Worm (Caenorhabditis elegans): Measurements from ENCODE around the gene F20A1.4.

F20A1.4 gene

ce11 chrV:7047512-7047911 lies 25.8 kb upstream of the F20A1.4 start, which contains the start of gene F20A1.8:
F20A1.8 (minus strand) TSS chrV:7047612.
- TF ChIP-seq tbx-2 (tag; optimal IDR thresholded peaks at IDR 0.05) (no peak), lin-13 (GFP tag; optimal IDR thresholded peaks at IDR 0.05) (no peak), snpc-4 (tag; optimal IDR thresholded peaks at IDR 0.05) (no peak), grh-1 (GFP tag; IDR thresholded peaks at IDR 0.05) (no peak), nhr-19 (GFP tag; conservative IDR thresholded peaks at IDR 0.05) (no peak), ceh-8 (GFP tag; optimal IDR thresholded peaks at IDR 0.05) (no peak), unc-30 (tag; optimal IDR thresholded peaks at IDR 0.05) (no peak), hlh-4 (tag; optimal IDR thresholded peaks at IDR 0.05) (no peak), lir-3 (tag; optimal IDR thresholded peaks at IDR 0.05; ENCODE audit: poor library complexity) (no peak), nhr-47 (tag; optimal IDR thresholded peaks at IDR 0.05) (no peak), mdl-1 (tag; optimal IDR thresholded peaks at IDR 0.05) (no peak), snu-23 (GFP tag; optimal IDR thresholded peaks at IDR 0.05) (no peak), C16A3.4 (tag; optimal IDR thresholded peaks at IDR 0.05) (no peak), egl-13 (tag; optimal IDR thresholded peaks at IDR 0.05) (no peak)

ce11 chrV:7046005-7046404 lies 24.3 kb upstream of the F20A1.4 start, which contains the start of gene F20A1.2:
F20A1.2 (plus strand) TSS chrV:7046305.
- TF ChIP-seq efl-3 (GFP tag; optimal IDR thresholded peaks at IDR 0.05): no peak
- TF ChIP-seq dpl-1 (GFP tag; optimal IDR thresholded peaks at IDR 0.05): no peak
- TF ChIP-seq nhr-237 (tag; optimal IDR thresholded peaks at IDR 0.05): no peak
- TF ChIP-seq xbp-1 (tag; optimal IDR thresholded peaks at IDR 0.05): no peak
- no peak for TF ChIP-seq hlh-4 (tag; optimal IDR thresholded peaks at IDR 0.05)
- no peak for TF ChIP-seq ceh-90 (tag; optimal IDR thresholded peaks at IDR 0.05)
- TF ChIP-seq nhr-12 (tag; optimal IDR thresholded peaks at IDR 0.05): no peak
- TF ChIP-seq snpc-4 (tag; optimal IDR thresholded peaks at IDR 0.05): no peak
- no peak for TF ChIP-seq lin-15B (tag; optimal IDR thresholded peaks at IDR 0.05)
- no peak for TF ChIP-seq fkh-4 (tag; optimal IDR thresholded peaks at IDR 0.05; ENCODE audit: borderline replicate concordance)
- TF ChIP-seq sox-4 (tag; optimal IDR thresholded peaks at IDR 0.05): no peak
- TF ChIP-seq alr-1 (tag; optimal IDR thresholded peaks at IDR 0.05; ENCODE audit: borderline replicate concordance): no peak
- TF ChIP-seq tlp-1 (tag; optimal IDR thresholded peaks at IDR 0.05): no peak
- TF ChIP-seq lsy-2 (tag; optimal IDR thresholded peaks at IDR 0.05): no peak
- no peak for TF ChIP-seq efl-1 (optimal IDR thresholded peaks at IDR 0.05)
- TF ChIP-seq efl-1 (GFP tag; optimal IDR thresholded peaks at IDR 0.05 in 1 of 2): no peak
- TF ChIP-seq irx-1 (tag; optimal IDR thresholded peaks at IDR 0.05): no peak

ce11 chrV:7036475-7036874 lies 14.8 kb upstream of the F20A1.4 start, which contains the start of gene twk-11:
twk-11 (minus strand) TSS chrV:7036575.
- TF ChIP-seq tbx-2 (tag; optimal IDR thresholded peaks at IDR 0.05) (no peak), ama-1 (optimal IDR thresholded peaks at IDR 0.05) (no peak), unc-86 (tag; optimal IDR thresholded peaks at IDR 0.05) (no peak), sptf-1 (tag; optimal IDR thresholded peaks at IDR 0.05) (no peak), fkh-10 (GFP tag; optimal IDR thresholded peaks at IDR 0.05) (no peak), sup-37 (GFP tag; optimal IDR thresholded peaks at IDR 0.05) (no peak), jun-1 (tag; optimal IDR thresholded peaks at IDR 0.05) (no peak), nhr-12 (tag; optimal IDR thresholded peaks at IDR 0.05) (no peak), ceh-82 (tag; optimal IDR thresholded peaks at IDR 0.05) (no peak), efl-1 (optimal IDR thresholded peaks at IDR 0.05) (no peak), efl-1 (GFP tag; optimal IDR thresholded peaks at IDR 0.05 in 1 of 2) (no peak), swsn-7 (tag; optimal IDR thresholded peaks at IDR 0.05) (no peak), unc-62 (GFP tag; optimal IDR thresholded peaks at IDR 0.05) (no peak), nhr-28 (tag; optimal IDR thresholded peaks at IDR 0.05) (no peak)

DNA sequence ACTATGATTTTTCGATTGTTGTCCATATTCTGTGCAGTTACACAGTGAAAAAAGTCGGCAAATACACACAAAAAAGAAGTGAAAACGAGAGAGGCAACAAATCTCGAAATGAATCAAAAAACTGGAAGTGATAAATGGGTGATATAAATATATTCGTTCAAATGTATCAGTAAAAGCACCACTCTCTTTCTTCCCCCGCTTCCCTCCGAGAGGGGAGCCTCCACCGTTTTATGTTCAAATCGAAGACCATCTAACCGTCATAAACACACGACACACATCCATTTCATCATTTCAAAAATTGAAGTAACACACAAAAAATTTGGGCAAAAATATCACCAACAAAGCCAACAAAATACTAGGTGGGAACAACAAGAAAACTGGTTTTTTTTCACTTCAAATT lies 5.4 kb upstream of the F20A1.4 start, which contains the start of gene F20A1.6:
Gene F20A1.6, minus strand, starts transcription at position 101 of the 400 bp plus-strand sequence.
- TF ChIP-seq C16A3.4 (tag; optimal IDR thresholded peaks at IDR 0.05) (no peak), fkh-8 (tag; optimal IDR thresholded peaks at IDR 0.05) (no peak), aly-2 (tag; optimal IDR thresholded peaks at IDR 0.05) (no peak), unc-62 (GFP tag; optimal IDR thresholded peaks at IDR 0.05) (no peak), ets-5 (GFP tag; IDR thresholded peaks at IDR 0.05) (no peak), ceh-63 (GFP tag; optimal IDR thresholded peaks at IDR 0.05) (no peak), blmp-1 (tag; optimal IDR thresholded peaks at IDR 0.05) (no peak), mep-1 (tag; optimal IDR thresholded peaks at IDR 0.05) (no peak), lsy-2 (tag; optimal IDR thresholded peaks at IDR 0.05) (no peak), pqm-1 (tag; optimal IDR thresholded peaks at IDR 0.05) (no peak), elt-2 (tag; optimal IDR thresholded peaks at IDR 0.05) (no peak), sptf-1 (tag; optimal IDR thresholded peaks at IDR 0.05) (no peak), dsc-1 (tag; optimal IDR thresholded peaks at IDR 0.05) (no peak), zip-4 (GFP tag; optimal IDR thresholded peaks at IDR 0.05) (no peak), aha-1 (tag; optimal IDR thresholded peaks at IDR 0.05) (no peak)

Measured in whole organism, L1 larva.